Worm (Caenorhabditis elegans) whole organism, young adult: ENCODE data around the gene srd-50.

Experiments used
- B0019.2 ChIP-seq: fragments of 200-800 bp; sonication (Bioruptor generic); conservative IDR thresholded peaks from 2 replicates; pipeline ENCODE4 v1.3.6; 2022; ENCODE audit warnings: missing genetic modification reagents, missing genetic modification characterization, missing compliant biosample characterization
- B0261.1 ChIP-seq: sonication (generic microtip); optimal IDR thresholded peaks from 2 replicates; lab custom pipeline; 2016; ENCODE audit warnings: mild to moderate bottlenecking, missing genetic modification characterization, moderate library complexity, missing compliant biosample characterization
- F39B2.1 ChIP-seq: fragments of 200-800 bp; sonication (Bioruptor generic); IDR thresholded peaks from 2 replicates; pipeline ENCODE4 v1.3.6; 2022; ENCODE audit warnings: missing genetic modification reagents, missing genetic modification characterization, missing compliant biosample characterization
- F49E8.2 ChIP-seq: sonication (generic microtip); optimal IDR thresholded peaks from 3 replicates; lab custom pipeline; 2017; ENCODE audit warnings: missing genetic modification characterization, mild to moderate bottlenecking, missing compliant biosample characterization, antibody characterized with exemption, moderate library complexity; ENCODE audit not compliant: insufficient read depth
- F57C9.4 ChIP-seq: sonication (generic microtip); optimal IDR thresholded peaks from 2 replicates; lab custom pipeline; 2017; ENCODE audit warnings: mild to moderate bottlenecking, missing genetic modification characterization, missing compliant biosample characterization
- T26A5.8 ChIP-seq: sonication (generic microtip); optimal IDR thresholded peaks from 2 replicates; lab custom pipeline; 2016; ENCODE audit warnings: missing genetic modification characterization, missing compliant biosample characterization
- Y53F4B.3 ChIP-seq: fragments of 200-800 bp; sonication (Bioruptor generic); IDR thresholded peaks from 2 replicates; pipeline ENCODE4 v1.3.6; 2022; ENCODE audit warnings: missing genetic modification reagents, missing genetic modification characterization, missing compliant biosample characterization
- Y67H2A.10 ChIP-seq: fragments of 200-800 bp; sonication (Bioruptor generic); conservative IDR thresholded peaks from 2 replicates; pipeline ENCODE4 v1.3.6; 2022; ENCODE audit warnings: missing genetic modification reagents, missing genetic modification characterization, missing compliant biosample characterization
- Y79H2A.3 ChIP-seq: fragments of 200-800 bp; sonication (Bioruptor generic); conservative IDR thresholded peaks from 2 replicates; pipeline ENCODE4 v1.3.6; 2022; ENCODE audit warnings: missing genetic modification reagents, missing genetic modification characterization, missing compliant biosample characterization
- akir-1 ChIP-seq: fragments of 200-800 bp; sonication (Bioruptor generic); optimal IDR thresholded peaks from 2 replicates; lab custom pipeline; 2018; ENCODE audit warnings: mild to moderate bottlenecking, missing genetic modification characterization, moderate library complexity, missing compliant biosample characterization
- aptf-2 ChIP-seq: fragments of 200-800 bp; sonication (Bioruptor generic); conservative IDR thresholded peaks from 2 replicates; pipeline ENCODE4 v1.3.6; 2022; ENCODE audit warnings: missing genetic modification reagents, missing genetic modification characterization, missing compliant biosample characterization
- atf-7 ChIP-seq: sonication (generic microtip); optimal IDR thresholded peaks from 2 replicates; lab custom pipeline; 2017; ENCODE audit warnings: mild to moderate bottlenecking, missing genetic modification characterization, missing compliant biosample characterization
- attf-3 ChIP-seq: fragments of 200-800 bp; sonication (Bioruptor generic); conservative IDR thresholded peaks from 2 replicates; pipeline ENCODE4 v1.3.6; 2022; ENCODE audit warnings: missing genetic modification reagents, missing genetic modification characterization, missing compliant biosample characterization
- attf-6 ChIP-seq: fragments of 200-800 bp; sonication (Bioruptor generic); IDR thresholded peaks from 2 replicates; pipeline ENCODE4 v1.3.6; 2022; ENCODE audit warnings: missing genetic modification reagents, missing genetic modification characterization, missing compliant biosample characterization
- cebp-2 ChIP-seq: fragments of 200-800 bp; sonication (Bioruptor generic); IDR thresholded peaks from 2 replicates; pipeline ENCODE4 v1.3.6; 2022; ENCODE audit warnings: missing genetic modification characterization, missing compliant biosample characterization
- ceh-100 ChIP-seq: fragments of 200-800 bp; sonication (Bioruptor generic); IDR thresholded peaks from 2 replicates; pipeline ENCODE4 v1.3.6; 2022; ENCODE audit warnings: missing genetic modification reagents, missing genetic modification characterization, missing compliant biosample characterization
- ceh-58 ChIP-seq: fragments of 200-800 bp; sonication (Bioruptor generic); IDR thresholded peaks from 2 replicates; pipeline ENCODE4 v1.3.6; 2022; ENCODE audit warnings: missing genetic modification characterization, missing compliant biosample characterization
- ceh-91 ChIP-seq: fragments of 200-800 bp; sonication (Bioruptor generic); IDR thresholded peaks from 2 replicates; pipeline ENCODE4 v1.3.6; 2022; ENCODE audit warnings: missing genetic modification reagents, missing genetic modification characterization, missing compliant biosample characterization
- dox-1 ChIP-seq: fragments of 200-800 bp; sonication (Bioruptor generic); IDR thresholded peaks from 2 replicates; pipeline ENCODE4 v1.3.6; 2022; ENCODE audit warnings: missing genetic modification reagents, missing genetic modification characterization, missing compliant biosample characterization
- dpl-1 ChIP-seq: fragments of 150-350 bp; optimal IDR thresholded peaks from 2 replicates; lab custom pipeline; 2014; ENCODE audit warnings: missing biosample characterization, missing genetic modification reagents, missing genetic modification characterization
- ekl-4 ChIP-seq: fragments of 200-800 bp; sonication (Bioruptor generic); IDR thresholded peaks from 2 replicates; pipeline ENCODE4 v1.3.6; 2022; ENCODE audit warnings: missing genetic modification reagents, missing genetic modification characterization, missing compliant biosample characterization
- gei-17 ChIP-seq: fragments of 200-800 bp; sonication (Bioruptor generic); optimal IDR thresholded peaks from 2 replicates; lab custom pipeline; 2018; ENCODE audit warnings: mild to moderate bottlenecking, missing genetic modification characterization, missing compliant biosample characterization
- hlh-26 ChIP-seq: fragments of 200-800 bp; sonication (Bioruptor generic); conservative IDR thresholded peaks from 2 replicates; pipeline ENCODE4 v1.3.6; 2022; ENCODE audit warnings: missing genetic modification reagents, missing genetic modification characterization, missing compliant biosample characterization
- hmg-1.2 ChIP-seq: fragments of 200-800 bp; sonication (Bioruptor generic); IDR thresholded peaks from 2 replicates; pipeline ENCODE4 v1.3.6; 2022; ENCODE audit warnings: missing genetic modification reagents, missing genetic modification characterization, missing compliant biosample characterization
- hrde-1 ChIP-seq: sonication (generic microtip); optimal IDR thresholded peaks from 2 replicates; lab custom pipeline; 2016; ENCODE audit warnings: missing genetic modification characterization, mild to moderate bottlenecking, missing compliant biosample characterization, moderate library complexity, missing genotype, missing genetic modification reagents, borderline replicate concordance
- hsf-1 ChIP-seq: fragments of 200-800 bp; sonication (Bioruptor generic); IDR thresholded peaks from 2 replicates; pipeline ENCODE4 v1.3.6; 2022; ENCODE audit warnings: missing genetic modification reagents, missing genetic modification characterization, missing compliant biosample characterization
- lin-26 ChIP-seq: fragments of 200-800 bp; sonication (Bioruptor generic); IDR thresholded peaks from 2 replicates; pipeline ENCODE4 v1.3.6; 2022; ENCODE audit warnings: missing genetic modification reagents, missing genetic modification characterization, missing compliant biosample characterization
- lin-40 ChIP-seq: sonication (generic microtip); optimal IDR thresholded peaks from 2 replicates; lab custom pipeline; 2016; ENCODE audit warnings: missing genetic modification characterization, mild to moderate bottlenecking, missing compliant biosample characterization, missing genotype, missing genetic modification reagents
- lin-54 ChIP-seq: fragments of 200-800 bp; sonication (Bioruptor generic); optimal IDR thresholded peaks from 2 replicates; lab custom pipeline; 2018; ENCODE audit warnings: mild to moderate bottlenecking, missing genetic modification characterization, missing compliant biosample characterization
- madf-10 ChIP-seq: sonication (generic microtip); optimal IDR thresholded peaks from 2 replicates; lab custom pipeline; 2016; ENCODE audit warnings: mild to moderate bottlenecking, missing genetic modification characterization, missing compliant biosample characterization
- madf-3 ChIP-seq: fragments of 200-800 bp; sonication (Bioruptor generic); IDR thresholded peaks from 2 replicates; pipeline ENCODE4 v1.3.6; 2022; ENCODE audit warnings: missing genetic modification reagents, missing genetic modification characterization, missing compliant biosample characterization
- mel-28 ChIP-seq: sonication (generic microtip); optimal IDR thresholded peaks from 2 replicates; lab custom pipeline; 2016; ENCODE audit warnings: borderline replicate concordance, mild to moderate bottlenecking, missing genetic modification characterization, missing compliant biosample characterization
- nfyb-1 ChIP-seq: fragments of 200-800 bp; sonication (Bioruptor generic); IDR thresholded peaks from 2 replicates; pipeline ENCODE4 v1.3.6; 2022; ENCODE audit warnings: missing genetic modification reagents, missing genetic modification characterization, missing compliant biosample characterization
- nhr-120 ChIP-seq: fragments of 200-800 bp; sonication (Bioruptor generic); IDR thresholded peaks from 2 replicates; pipeline ENCODE4 v1.3.6; 2022; ENCODE audit warnings: missing genetic modification characterization, missing compliant biosample characterization
- nhr-27 ChIP-seq: fragments of 200-800 bp; sonication (Bioruptor generic); optimal IDR thresholded peaks from 2 replicates; lab custom pipeline; 2018; ENCODE audit warnings: mild to moderate bottlenecking, missing genetic modification characterization, moderate library complexity, missing compliant biosample characterization
- nhr-80 ChIP-seq: sonication (generic microtip); optimal IDR thresholded peaks from 2 replicates; lab custom pipeline; 2016; ENCODE audit warnings: missing genetic modification characterization, missing compliant biosample characterization
- pbrm-1 ChIP-seq: fragments of 200-800 bp; sonication (Bioruptor generic); IDR thresholded peaks from 2 replicates; pipeline ENCODE4 v1.3.6; 2022; ENCODE audit warnings: missing genetic modification reagents, missing genetic modification characterization, missing compliant biosample characterization
- snpc-4 ChIP-seq, 5 experiments: fragments of 150-350 bp in 1 of 5; sonication (generic microtip) in 4 of 5; optimal IDR thresholded peaks; 2 replicates each; lab custom pipeline; 2014 to 2018; ENCODE audit warnings: missing genetic modification characterization in 5 of 5, missing biosample characterization in 3 of 5, antibody characterized with exemption in 2 of 5, mild to moderate bottlenecking in 2 of 5, missing compliant biosample characterization in 2 of 5, missing genotype in 2 of 5, moderate library complexity in 2 of 5, missing genetic modification reagents in 1 of 5
- sptf-2 ChIP-seq: fragments of 200-800 bp; sonication (Bioruptor generic); optimal IDR thresholded peaks from 2 replicates; lab custom pipeline; 2018; ENCODE audit warnings: mild to moderate bottlenecking, missing genetic modification characterization, missing compliant biosample characterization
- ztf-22 ChIP-seq: fragments of 200-800 bp; sonication (Bioruptor generic); optimal IDR thresholded peaks from 2 replicates; lab custom pipeline; 2018; ENCODE audit warnings: mild to moderate bottlenecking, missing genetic modification characterization, moderate library complexity, missing compliant biosample characterization

srd-50 gene

DNA sequence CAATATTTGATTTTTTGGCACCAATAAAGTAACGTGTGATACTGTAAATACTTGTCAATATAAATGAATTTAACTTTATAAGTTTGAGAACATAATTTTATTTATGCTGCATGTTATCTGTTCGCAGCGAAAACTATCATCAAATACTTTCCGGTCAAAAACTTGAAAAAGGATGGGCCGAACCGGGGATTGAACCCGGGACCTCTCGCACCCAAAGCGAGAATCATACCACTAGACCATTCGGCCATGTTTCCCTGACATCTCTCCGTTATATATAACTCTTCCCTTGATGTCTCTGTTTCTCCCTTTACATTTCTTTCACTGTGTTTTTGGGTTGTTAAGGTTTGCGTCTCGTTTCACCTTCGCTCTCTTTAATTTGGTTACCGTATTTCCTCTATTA lies 30.2 kb upstream of the srd-50 start (continued):
- TF ChIP-seq snpc-4 (GFP tag; optimal IDR thresholded peaks at IDR 0.05; lab: Kevin White, UChicago) (peak; percentile 64), snpc-4 (tag; optimal IDR thresholded peaks at IDR 0.05; lab: Kevin White, UChicago) (peak; percentile 55 to 82 (median 74)), hrde-1 (peak; percentile 49), madf-3 (GFP tag; lab: Robert Waterston, UW) (no peak), F39B2.1 (GFP tag; lab: Robert Waterston, UW) (no peak), pbrm-1 (GFP tag; lab: Robert Waterston, UW) (peak; percentile 88), atf-7 (tag; lab: Kevin White, UChicago) (peak; percentile 52), nhr-80 (peak; percentile 25), aptf-2 (GFP tag; lab: Robert Waterston, UW) (no peak), B0261.1 (tag; lab: Kevin White, UChicago) (peak; percentile 87), dpl-1 (GFP tag; lab: Kevin White, UChicago) (no peak), ceh-100 (GFP tag; lab: Robert Waterston, UW) (0 out of 2 replicates have a peak, but pooled peaks have one; percentile 26), cebp-2 (GFP tag; lab: Robert Waterston, UW) (peak; percentile 93), hlh-26 (GFP tag; lab: Robert Waterston, UW) (no peak), hsf-1 (GFP tag; lab: Robert Waterston, UW) (no peak), ceh-91 (GFP tag; lab: Robert Waterston, UW) (no peak), gei-17 (GFP tag; lab: Kevin White, UChicago) (peak; percentile 59), sptf-2 (GFP tag; lab: Kevin White, UChicago) (no peak), ztf-22 (GFP tag; lab: Kevin White, UChicago) (no peak), nhr-27 (tag; lab: Kevin White, UChicago) (no peak), akir-1 (GFP tag; lab: Kevin White, UChicago) (no peak), madf-10 (tag; lab: Kevin White, UChicago) (peak; percentile 79), nhr-120 (GFP tag; lab: Robert Waterston, UW) (0 out of 2 replicates have a peak, but pooled peaks have one; percentile 68), B0019.2 (GFP tag; lab: Robert Waterston, UW) (no peak), mel-28 (no peak), F57C9.4 (tag; lab: Kevin White, UChicago) (no peak), ekl-4 (no peak), lin-26 (peak; percentile 90), lin-40 (tag; lab: Kevin White, UChicago) (peak; percentile 80), F49E8.2 (tag; lab: Kevin White, UChicago) (no peak), lin-54 (peak; percentile 35), attf-6 (GFP tag; lab: Robert Waterston, UW) (no peak), ceh-58 (GFP tag; lab: Robert Waterston, UW) (no peak), Y79H2A.3 (GFP tag; lab: Robert Waterston, UW) (no peak), Y67H2A.10 (GFP tag; lab: Robert Waterston, UW) (no peak; the same call in 1 of the 2 replicates), nfyb-1 (GFP tag; lab: Robert Waterston, UW) (peak; percentile 89), dox-1 (GFP tag; lab: Robert Waterston, UW) (peak; percentile 86)

DNA sequence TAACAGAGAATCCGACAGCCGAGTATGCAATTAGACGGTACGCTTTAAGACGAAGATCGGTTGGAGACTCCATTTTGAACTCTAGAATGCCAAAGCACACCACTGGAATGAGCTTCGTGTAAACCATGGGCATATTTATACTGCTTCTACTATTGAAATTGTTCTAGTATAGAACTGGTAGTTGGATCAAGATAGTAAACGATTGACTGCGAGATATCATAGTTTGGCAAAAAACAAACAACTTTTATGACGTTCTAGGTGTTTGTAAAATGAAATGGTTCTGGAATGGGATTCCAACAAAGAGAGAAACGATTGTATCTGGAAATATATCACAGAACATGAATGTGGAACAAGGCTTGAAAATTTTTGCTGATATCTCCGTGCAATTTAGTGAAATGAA lies 29.4 kb upstream of the srd-50 start, which contains the start of gene col-185:
Gene col-185 (minus strand): TSS at position 101 of the 400 bp plus-strand sequence.
- TF ChIP-seq T26A5.8 (tag; lab: Kevin White, UChicago) = no peak
- no peak for TF ChIP-seq attf-3
- TF ChIP-seq hmg-1.2 = no peak
- TF ChIP-seq F39B2.1 (GFP tag; lab: Robert Waterston, UW) = no peak
- no peak for TF ChIP-seq Y53F4B.3 (GFP tag; lab: Robert Waterston, UW)
- TF ChIP-seq madf-3 (GFP tag; lab: Robert Waterston, UW) = no peak
